Worm (Caenorhabditis elegans) whole organism, late embryonic: ENCODE results near the gene R10D12.13.

Experiments
- C08G9.2 ChIP-seq: sonication (generic microtip); optimal IDR thresholded peaks from 2 replicates; lab custom pipeline; 2016; ENCODE audit warnings: mild to moderate bottlenecking, missing genetic modification characterization, moderate library complexity, missing compliant biosample characterization
- C38D4.7 ChIP-seq: fragments of 200-800 bp; sonication (Bioruptor generic); optimal IDR thresholded peaks from 2 replicates; lab custom pipeline; 2018; ENCODE audit warnings: mild to moderate bottlenecking, missing genetic modification characterization, moderate library complexity, missing compliant biosample characterization
- K02D7.2 ChIP-seq: sonication (generic microtip); optimal IDR thresholded peaks from 2 replicates; lab custom pipeline; 2017; ENCODE audit warnings: mild to moderate bottlenecking, missing genetic modification characterization, missing compliant biosample characterization
- K09A11.1 ChIP-seq: sonication (generic microtip); optimal IDR thresholded peaks from 2 replicates; lab custom pipeline; 2017; ENCODE audit warnings: antibody characterized with exemption, mild to moderate bottlenecking, missing genetic modification characterization, missing compliant biosample characterization; ENCODE audit not compliant: insufficient read depth
- T23F11.4 ChIP-seq: fragments of 200-800 bp; sonication (Bioruptor generic); optimal IDR thresholded peaks from 2 replicates; lab custom pipeline; 2018; ENCODE audit warnings: mild to moderate bottlenecking, missing genetic modification characterization, missing compliant biosample characterization
- ahr-1 ChIP-seq: sonication (generic microtip); optimal IDR thresholded peaks from 2 replicates; lab custom pipeline; 2016; ENCODE audit warnings: missing genetic modification characterization, missing compliant biosample characterization
- ceh-18 ChIP-seq: sonication (generic microtip); optimal IDR thresholded peaks from 2 replicates; lab custom pipeline; 2016; ENCODE audit warnings: missing genetic modification characterization, missing compliant biosample characterization
- ceh-19 ChIP-seq: fragments of 200-800 bp; sonication (Bioruptor generic); optimal IDR thresholded peaks from 2 replicates; lab custom pipeline; 2018; ENCODE audit warnings: mild to moderate bottlenecking, missing genetic modification characterization, missing compliant biosample characterization
- ceh-24 ChIP-seq: sonication (generic microtip); optimal IDR thresholded peaks from 2 replicates; lab custom pipeline; 2016; ENCODE audit warnings: mild to moderate bottlenecking, missing genetic modification characterization, missing compliant biosample characterization
- ceh-30 ChIP-seq: fragments of 150-350 bp; optimal IDR thresholded peaks from 2 replicates; lab custom pipeline; 2014; ENCODE audit warnings: missing biosample characterization, missing genetic modification characterization
- ceh-48 ChIP-seq: sonication (generic microtip); optimal IDR thresholded peaks from 2 replicates; lab custom pipeline; 2016; ENCODE audit warnings: missing genetic modification characterization, inconsistent platforms, missing compliant biosample characterization
- dmd-4 ChIP-seq: sonication (generic microtip); optimal IDR thresholded peaks from 2 replicates; lab custom pipeline; 2016; ENCODE audit warnings: borderline replicate concordance, missing genetic modification characterization, missing compliant biosample characterization
- elt-2 ChIP-seq: sonication (generic microtip); optimal IDR thresholded peaks from 2 replicates; lab custom pipeline; 2016; ENCODE audit warnings: missing genetic modification reagents, missing genetic modification characterization, missing compliant biosample characterization
- elt-4 ChIP-seq: sonication (generic microtip); optimal IDR thresholded peaks from 2 replicates; lab custom pipeline; 2016; ENCODE audit warnings: missing genetic modification characterization, missing compliant biosample characterization
- eyg-1 ChIP-seq: sonication (generic microtip); optimal IDR thresholded peaks from 2 replicates; lab custom pipeline; 2016; ENCODE audit warnings: missing genotype, missing genetic modification characterization, missing compliant biosample characterization
- gmeb-2 ChIP-seq: sonication (generic microtip); optimal IDR thresholded peaks from 2 replicates; lab custom pipeline; 2016; ENCODE audit warnings: missing genetic modification characterization, inconsistent platforms, missing compliant biosample characterization
- hlh-13 ChIP-seq: fragments of 200-800 bp; sonication (Bioruptor generic); optimal IDR thresholded peaks from 2 replicates; lab custom pipeline; 2018; ENCODE audit warnings: mild to moderate bottlenecking, missing genetic modification characterization, missing compliant biosample characterization
- hlh-15 ChIP-seq: sonication (generic microtip); optimal IDR thresholded peaks from 2 replicates; lab custom pipeline; 2016; ENCODE audit warnings: missing genetic modification characterization, missing compliant biosample characterization
- hlh-6 ChIP-seq: sonication (generic microtip); optimal IDR thresholded peaks from 2 replicates; lab custom pipeline; 2016; ENCODE audit warnings: missing genotype, missing genetic modification characterization, missing compliant biosample characterization
- lin-11 ChIP-seq: fragments of 200-800 bp; sonication (Bioruptor generic); optimal IDR thresholded peaks from 2 replicates; lab custom pipeline; 2018; ENCODE audit warnings: mild to moderate bottlenecking, missing genetic modification characterization, missing compliant biosample characterization
- mec-3 ChIP-seq: sonication (generic microtip); optimal IDR thresholded peaks from 2 replicates; lab custom pipeline; 2016; ENCODE audit warnings: borderline replicate concordance, missing genetic modification characterization, missing compliant biosample characterization
- nfya-1 ChIP-seq: sonication (generic microtip); optimal IDR thresholded peaks from 2 replicates; lab custom pipeline; 2017; ENCODE audit warnings: missing genetic modification characterization, mild to moderate bottlenecking, missing compliant biosample characterization, antibody characterized with exemption, moderate library complexity
- nhr-11 ChIP-seq: fragments of 150-350 bp; optimal IDR thresholded peaks from 2 replicates; lab custom pipeline; 2014; ENCODE audit warnings: missing biosample characterization, missing genetic modification characterization
- pag-3 ChIP-seq: sonication (generic microtip); optimal IDR thresholded peaks from 2 replicates; lab custom pipeline; 2016; ENCODE audit warnings: missing compliant biosample characterization, missing genetic modification characterization, borderline replicate concordance
- pat-9 ChIP-seq: fragments of 200-800 bp; sonication (Bioruptor generic); optimal IDR thresholded peaks from 2 replicates; lab custom pipeline; 2018; ENCODE audit warnings: mild to moderate bottlenecking, missing genetic modification characterization, moderate library complexity, missing compliant biosample characterization
- pha-4 ChIP-seq: fragments of 150-350 bp; optimal IDR thresholded peaks from 2 replicates; lab custom pipeline; 2018; ENCODE audit warnings: missing biosample characterization, missing genetic modification reagents, missing genetic modification characterization
- sox-2 ChIP-seq: fragments of 200-800 bp; sonication (Bioruptor generic); IDR thresholded peaks from 2 replicates; pipeline ENCODE4 v1.3.6; 2022; ENCODE audit warnings: missing genetic modification reagents, missing genetic modification characterization, missing compliant biosample characterization
- sox-4 ChIP-seq: sonication (generic microtip); optimal IDR thresholded peaks from 2 replicates; lab custom pipeline; 2017; ENCODE audit warnings: mild to moderate bottlenecking, missing genetic modification characterization, inconsistent platforms, missing compliant biosample characterization
- tbx-2 ChIP-seq: sonication (generic microtip); optimal IDR thresholded peaks from 2 replicates; lab custom pipeline; 2016; ENCODE audit warnings: missing genetic modification characterization, missing compliant biosample characterization
- unc-3 ChIP-seq, 2 experiments: fragments of 200-800 bp in 1 of 2; sonication (Bioruptor generic) in 1 of 2; sonication (generic microtip) in 1 of 2; conservative IDR thresholded peaks in 1 of 2; optimal IDR thresholded peaks in 1 of 2; 2 replicates each; pipeline versions ENCODE4 v1.3.6 to Lab custom; 2016 to 2022; ENCODE audit warnings: missing compliant biosample characterization in 2 of 2, missing genetic modification characterization in 2 of 2, missing genetic modification reagents in 1 of 2
- unc-42 ChIP-seq: sonication (generic microtip); optimal IDR thresholded peaks from 2 replicates; lab custom pipeline; 2016; ENCODE audit warnings: missing genotype, missing genetic modification characterization, missing compliant biosample characterization
- unc-86 ChIP-seq: sonication (generic microtip); optimal IDR thresholded peaks from 2 replicates; lab custom pipeline; 2016; ENCODE audit warnings: missing genetic modification characterization, missing compliant biosample characterization
- zip-5 ChIP-seq: sonication (generic microtip); optimal IDR thresholded peaks from 2 replicates; lab custom pipeline; 2016; ENCODE audit warnings: missing genetic modification characterization, missing compliant biosample characterization
- ztf-16 ChIP-seq: sonication (generic microtip); optimal IDR thresholded peaks from 2 replicates; lab custom pipeline; 2017; ENCODE audit warnings: missing genetic modification characterization, missing compliant biosample characterization

R10D12.13 gene

DNA sequence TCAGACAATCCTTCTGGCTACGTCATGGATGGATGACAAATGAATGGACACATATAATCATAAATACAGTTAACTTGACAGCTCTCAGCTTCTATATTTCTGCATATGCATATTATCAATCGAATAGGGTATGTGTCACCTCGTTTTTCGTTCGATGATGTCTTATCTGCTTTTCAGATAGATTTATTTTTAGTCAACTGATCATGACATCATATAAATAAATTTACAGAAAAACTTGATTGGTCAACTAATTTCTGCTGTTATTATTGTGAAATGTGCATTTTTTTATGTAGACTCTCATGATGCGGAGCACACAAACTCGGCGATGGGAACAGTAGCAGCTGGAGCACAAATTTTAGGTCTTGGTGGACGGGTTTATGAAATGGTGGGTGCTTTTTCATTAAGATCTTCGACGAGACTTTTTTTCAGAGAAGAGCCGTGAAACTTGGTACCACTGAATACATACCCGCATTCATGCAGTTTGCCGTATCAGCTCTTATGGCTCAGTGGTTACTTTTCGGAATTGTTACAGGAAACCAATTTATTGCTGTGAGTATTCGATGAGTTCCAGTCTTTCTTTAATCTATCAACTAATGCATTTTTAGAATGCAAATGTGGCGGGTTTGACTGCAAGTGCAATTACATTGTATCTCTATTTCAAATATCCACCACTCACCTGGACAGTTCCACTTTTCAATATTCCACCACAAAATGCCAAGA lies 6.7 kb upstream of the R10D12.13 start:
- TF ChIP-seq pag-3 (tag; lab: Kevin White, UChicago) (no peak), eyg-1 (no peak), nfya-1 (tag; lab: Kevin White, UChicago) (no peak), ceh-19 (no peak), pha-4 (tag; lab: Kevin White, UChicago) (no peak), ceh-18 (no peak), ceh-30 (tag; lab: Kevin White, UChicago) (no peak), ahr-1 (tag; lab: Kevin White, UChicago) (no peak), elt-4 (tag; lab: Kevin White, UChicago) (no peak)

DNA sequence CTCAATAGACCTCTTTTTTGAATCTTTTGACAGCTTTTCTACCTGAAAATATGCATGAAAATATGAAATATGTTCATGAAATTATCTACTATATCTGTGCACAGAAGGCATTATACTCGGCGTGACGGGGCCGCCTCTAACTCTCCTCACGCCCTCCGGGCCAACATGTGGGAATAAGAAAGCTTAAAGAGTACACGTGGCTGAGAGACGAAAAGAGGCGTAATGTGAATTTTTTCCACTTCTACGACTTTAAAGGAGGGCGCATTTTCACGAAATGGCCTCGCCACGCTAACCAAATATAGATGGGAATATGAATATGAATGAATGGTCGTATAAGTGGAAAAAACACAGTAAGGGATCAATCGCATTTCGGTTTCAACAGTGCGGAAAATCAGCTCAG lies 4.5 kb upstream of the R10D12.13 start:
- TF ChIP-seq hlh-13 (no peak), sox-4 (no peak)

DNA sequence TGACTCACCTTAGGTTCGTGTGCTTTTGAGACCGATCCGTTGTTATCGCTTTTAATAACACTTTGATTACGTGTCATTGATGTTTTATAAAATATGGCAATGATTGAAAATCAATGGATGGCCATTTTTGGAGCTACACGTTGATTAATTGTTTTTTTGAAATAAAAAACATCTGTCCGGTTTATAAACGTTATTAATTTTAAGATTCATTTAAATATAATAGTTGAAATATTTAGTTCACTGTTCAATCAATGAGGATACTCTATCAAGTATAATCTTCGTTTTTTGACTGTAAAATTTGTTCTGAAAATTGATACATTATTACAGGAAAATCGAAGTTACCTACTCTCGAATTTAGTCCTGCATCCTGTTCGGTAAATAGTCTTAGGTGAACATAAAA lies 4.0 kb upstream of the R10D12.13 start, which contains the start of gene R10D12.10:
Gene R10D12.10 (minus strand): TSS at position 101 of the 400 bp plus-strand sequence.
- TF ChIP-seq unc-3 (GFP tag; conservative IDR thresholded peaks at IDR 0.05; lab: Robert Waterston, UW): no peak
- no peak for TF ChIP-seq unc-3 (tag; optimal IDR thresholded peaks at IDR 0.05; lab: Kevin White, UChicago)
- TF ChIP-seq nhr-11 (tag; lab: Kevin White, UChicago): no peak
- TF ChIP-seq ceh-48: no peak
- TF ChIP-seq T23F11.4 (GFP tag; lab: Kevin White, UChicago): no peak

DNA sequence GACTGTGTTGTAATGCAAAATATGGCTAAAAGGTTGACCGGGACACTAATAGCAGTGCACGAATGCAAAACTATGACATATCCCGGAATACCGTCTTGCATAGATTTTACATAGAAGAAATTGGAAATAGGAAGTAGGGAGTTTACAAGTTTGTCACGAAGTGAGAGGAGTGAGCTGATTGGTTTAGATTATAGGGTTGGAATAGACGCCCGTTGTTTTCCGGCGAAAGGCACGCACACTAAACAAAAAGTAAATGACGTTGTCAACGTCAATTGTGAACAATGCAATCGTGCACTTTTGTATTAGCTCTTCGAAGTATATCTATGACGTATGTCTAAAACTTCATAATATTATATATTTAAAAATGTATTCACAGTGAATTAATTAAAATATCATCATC lies 1.3 kb upstream of the R10D12.13 start, which contains the start of gene srh-24:
Gene srh-24 (minus strand): TSS at position 101 of the 400 bp plus-strand sequence.
- TF ChIP-seq C38D4.7 (GFP tag; lab: Kevin White, UChicago) (no peak), pat-9 (tag; lab: Kevin White, UChicago) (no peak), elt-4 (tag; lab: Kevin White, UChicago) (no peak), ceh-24 (tag; lab: Kevin White, UChicago) (no peak), ztf-16 (tag; lab: Kevin White, UChicago) (no peak), hlh-6 (tag; lab: Kevin White, UChicago) (no peak), gmeb-2 (tag; lab: Kevin White, UChicago) (no peak), sox-2 (GFP tag; lab: Robert Waterston, UW) (no peak), nhr-11 (tag; lab: Kevin White, UChicago) (no peak), ceh-19 (no peak), unc-42 (no peak), hlh-15 (tag; lab: Kevin White, UChicago) (no peak), C08G9.2 (tag; lab: Kevin White, UChicago) (no peak), T23F11.4 (GFP tag; lab: Kevin White, UChicago) (no peak), elt-2 (tag; lab: Kevin White, UChicago) (no peak)

DNA sequence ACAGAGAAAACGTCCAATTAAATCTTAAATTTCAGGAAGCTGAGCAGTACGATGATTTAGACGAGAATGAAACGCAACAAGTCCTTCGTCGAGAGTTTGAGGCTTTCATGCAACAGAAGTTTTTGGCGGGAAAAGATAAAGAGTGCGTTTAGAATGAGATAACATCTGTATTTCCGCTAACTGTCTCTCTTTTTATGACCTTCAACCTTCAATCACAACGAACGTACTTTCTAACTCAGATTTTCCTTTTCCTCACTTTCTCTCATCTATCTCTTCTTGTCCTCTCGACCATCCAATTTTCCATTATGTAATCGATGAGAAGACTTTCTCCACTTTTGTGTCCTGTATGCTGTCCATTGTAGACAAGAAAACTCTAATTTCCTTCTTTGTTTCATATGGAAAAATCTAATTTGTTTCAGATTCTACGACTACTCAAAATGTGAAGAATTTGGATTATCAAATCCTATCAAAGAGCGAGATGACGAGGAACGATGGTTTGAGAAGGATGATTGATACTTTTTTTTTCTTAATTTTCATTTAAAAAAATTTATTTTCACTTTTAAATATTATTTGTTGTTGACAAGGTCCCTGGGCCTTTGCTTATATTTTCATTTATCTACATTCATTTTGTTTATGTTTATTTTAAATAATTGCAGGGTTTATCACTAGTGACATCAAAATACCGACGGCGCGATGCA lies 1.2 kb downstream of the R10D12.13 start, which contains the start of gene sao-1:
Gene sao-1 (plus strand): TSS at position 648 of the 698 bp plus-strand sequence.
- TF ChIP-seq mec-3 (tag; lab: Kevin White, UChicago): no peak
- TF ChIP-seq tbx-2 (tag; lab: Kevin White, UChicago): no peak
- no peak for TF ChIP-seq C38D4.7 (GFP tag; lab: Kevin White, UChicago)
- no peak for TF ChIP-seq gmeb-2 (tag; lab: Kevin White, UChicago)
- TF ChIP-seq nhr-11 (tag; lab: Kevin White, UChicago): no peak
- TF ChIP-seq dmd-4 (tag; lab: Kevin White, UChicago): no peak
- TF ChIP-seq zip-5 (tag; lab: Kevin White, UChicago): no peak
- no peak for TF ChIP-seq sox-2 (GFP tag; lab: Robert Waterston, UW)
- TF ChIP-seq C08G9.2 (tag; lab: Kevin White, UChicago): no peak
- TF ChIP-seq ahr-1 (tag; lab: Kevin White, UChicago): no peak
- no peak for TF ChIP-seq K09A11.1 (tag; lab: Kevin White, UChicago)
- TF ChIP-seq T23F11.4 (GFP tag; lab: Kevin White, UChicago): no peak
- no peak for TF ChIP-seq lin-11
- no peak for TF ChIP-seq K02D7.2 (tag; lab: Kevin White, UChicago)
- no peak for TF ChIP-seq hlh-13
- TF ChIP-seq unc-86: no peak
- TF ChIP-seq, all 69 proteins: peak for 0
